Fruit fly (Drosophila melanogaster) whole organism, prepupa: Measurements from ENCODE around the gene Cpr.

Experiments used
- Blimp-1 ChIP-seq: fragments of 200-800 bp; sonication (Bioruptor generic); optimal IDR thresholded peaks from 3 replicates; lab custom pipeline; 2017; ENCODE audit warnings: missing biosample characterization, missing genetic modification characterization, mild to moderate bottlenecking, moderate library complexity, missing genetic modification reagents
- CG11294 ChIP-seq: fragments of 200-800 bp; sonication (Bioruptor generic); IDR thresholded peaks from 2 replicates; pipeline ENCODE4 v1.3.6; 2022; ENCODE audit warnings: missing biosample characterization, missing genetic modification characterization
- CG11902 ChIP-seq: fragments of 200-800 bp; sonication (Bioruptor generic); optimal IDR thresholded peaks from 3 replicates; lab custom pipeline; 2016; ENCODE audit warnings: missing biosample characterization, missing genetic modification characterization
- CG15336 ChIP-seq: fragments of 200-800 bp; sonication (Bioruptor generic); IDR thresholded peaks from 2 replicates; pipeline ENCODE4 v1.3.6; 2022; ENCODE audit warnings: missing biosample characterization, missing genetic modification characterization
- CG16779 ChIP-seq: fragments of 200-800 bp; sonication (Bioruptor generic); optimal IDR thresholded peaks from 3 replicates; lab custom pipeline; 2017; ENCODE audit warnings: missing biosample characterization, mild to moderate bottlenecking, missing genetic modification characterization
- CG3032 ChIP-seq: fragments of 200-800 bp; optimal IDR thresholded peaks from 2 replicates; lab custom pipeline; 2019; ENCODE audit warnings: missing biosample characterization, mild to moderate bottlenecking, missing genetic modification characterization, moderate library complexity
- CG31627 ChIP-seq: fragments of 200-800 bp; sonication (Bioruptor generic); optimal IDR thresholded peaks from 3 replicates; lab custom pipeline; 2016; ENCODE audit warnings: missing biosample characterization, missing genetic modification characterization
- CG3919 ChIP-seq: fragments of 200-800 bp; sonication (Bioruptor generic); optimal IDR thresholded peaks from 3 replicates; lab custom pipeline; 2016; ENCODE audit warnings: missing biosample characterization, missing genetic modification characterization
- CG4318 ChIP-seq: fragments of 200-800 bp; sonication (Bioruptor generic); optimal IDR thresholded peaks from 3 replicates; lab custom pipeline; 2017; ENCODE audit warnings: missing biosample characterization, mild to moderate bottlenecking, missing genetic modification characterization
- CG6163 ChIP-seq: fragments of 200-800 bp; sonication (Bioruptor generic); IDR thresholded peaks from 3 replicates; pipeline ENCODE4 v1.3.6; 2022; ENCODE audit warnings: missing biosample characterization, missing genetic modification characterization
- CG6276 ChIP-seq: fragments of 200-800 bp; sonication (Bioruptor generic); optimal IDR thresholded peaks from 2 replicates; lab custom pipeline; 2017; ENCODE audit warnings: missing biosample characterization, mild to moderate bottlenecking, missing genetic modification characterization
- CG6792 ChIP-seq: fragments of 200-800 bp; sonication (Bioruptor generic); optimal IDR thresholded peaks from 3 replicates; lab custom pipeline; 2016; ENCODE audit warnings: missing biosample characterization, missing genetic modification characterization
- CG6808 ChIP-seq: fragments of 200-800 bp; sonication (Bioruptor generic); optimal IDR thresholded peaks from 3 replicates; lab custom pipeline; 2017; ENCODE audit warnings: missing biosample characterization, missing genetic modification characterization, mild to moderate bottlenecking, moderate library complexity, missing genetic modification reagents
- CG7368 ChIP-seq: fragments of 200-800 bp; sonication (Bioruptor generic); optimal IDR thresholded peaks from 3 replicates; lab custom pipeline; 2016; ENCODE audit warnings: missing biosample characterization, missing genetic modification characterization
- CG8119 ChIP-seq: fragments of 200-800 bp; sonication (Bioruptor generic); IDR thresholded peaks from 3 replicates; pipeline ENCODE4 v1.3.6; 2022; ENCODE audit warnings: missing biosample characterization, missing genetic modification characterization
- CG8319 ChIP-seq: fragments of 200-800 bp; sonication (Bioruptor generic); optimal IDR thresholded peaks from 3 replicates; lab custom pipeline; 2016; ENCODE audit warnings: missing biosample characterization, missing genetic modification characterization
- CG8632 ChIP-seq: fragments of 200-800 bp; sonication (Bioruptor generic); optimal IDR thresholded peaks from 3 replicates; lab custom pipeline; 2016; ENCODE audit warnings: missing biosample characterization, missing genetic modification characterization
- Eip75B ChIP-seq: fragments of 200-800 bp; sonication (Bioruptor generic); optimal IDR thresholded peaks from 3 replicates; lab custom pipeline; 2016; ENCODE audit warnings: missing biosample characterization, missing genetic modification characterization
- Eip78C ChIP-seq: fragments of 200-800 bp; sonication (Bioruptor generic); peaks from one replicate; lab custom pipeline; 2016; ENCODE audit warnings: missing biosample characterization, missing genetic modification characterization
- Eip93F ChIP-seq: fragments of 200-800 bp; sonication (Bioruptor generic); optimal IDR thresholded peaks from 2 replicates; lab custom pipeline; 2016; ENCODE audit warnings: missing biosample characterization, mild to moderate bottlenecking, missing genetic modification characterization
- Ets96B ChIP-seq: fragments of 200-800 bp; optimal IDR thresholded peaks from 2 replicates; lab custom pipeline; 2019; ENCODE audit warnings: missing biosample characterization, mild to moderate bottlenecking, missing genetic modification characterization, moderate library complexity
- Gug ChIP-seq: fragments of 200-800 bp; sonication (Bioruptor generic); IDR thresholded peaks from 2 replicates; pipeline ENCODE4 v1.3.6; 2022; ENCODE audit warnings: missing biosample characterization, missing genetic modification characterization
- Met ChIP-seq: fragments of 200-800 bp; sonication (Bioruptor generic); optimal IDR thresholded peaks from 3 replicates; lab custom pipeline; 2016; ENCODE audit warnings: missing biosample characterization, missing genetic modification characterization
- OdsH ChIP-seq: fragments of 200-800 bp; sonication (Bioruptor generic); optimal IDR thresholded peaks from 3 replicates; lab custom pipeline; 2016; ENCODE audit warnings: missing biosample characterization, missing genetic modification characterization
- Sox102F ChIP-seq: fragments of 200-800 bp; sonication (Bioruptor generic); optimal IDR thresholded peaks from 2 replicates; lab custom pipeline; 2016; ENCODE audit warnings: missing biosample characterization, mild to moderate bottlenecking, missing genetic modification characterization
- Sox14 ChIP-seq: fragments of 200-800 bp; sonication (Bioruptor generic); optimal IDR thresholded peaks from 3 replicates; lab custom pipeline; 2016; ENCODE audit warnings: missing biosample characterization, missing genetic modification characterization
- achi ChIP-seq: fragments of 200-800 bp; sonication (Bioruptor generic); optimal IDR thresholded peaks from 3 replicates; lab custom pipeline; 2016; ENCODE audit warnings: missing biosample characterization, missing genetic modification characterization
- cyc ChIP-seq: fragments of 200-800 bp; sonication (Bioruptor generic); optimal IDR thresholded peaks from 3 replicates; lab custom pipeline; 2016; ENCODE audit warnings: missing biosample characterization, missing genetic modification characterization
- dsx ChIP-seq: fragments of 200-800 bp; optimal IDR thresholded peaks from 3 replicates; lab custom pipeline; 2019; ENCODE audit warnings: missing biosample characterization, mild to moderate bottlenecking, missing genetic modification characterization, moderate library complexity; ENCODE audit not compliant: poor library complexity, severe bottlenecking
- eg ChIP-seq: fragments of 200-800 bp; sonication (Bioruptor generic); IDR thresholded peaks from 3 replicates; pipeline ENCODE4 v1.3.6; 2022; ENCODE audit warnings: missing biosample characterization, missing genetic modification characterization
- esn ChIP-seq: fragments of 200-800 bp; sonication (Bioruptor generic); optimal IDR thresholded peaks from 2 replicates; lab custom pipeline; 2016; ENCODE audit warnings: missing biosample characterization, mild to moderate bottlenecking, missing genetic modification characterization, moderate library complexity
- fd59A ChIP-seq: fragments of 200-800 bp; sonication (Bioruptor generic); optimal IDR thresholded peaks from 2 replicates; lab custom pipeline; 2017; ENCODE audit warnings: missing biosample characterization, mild to moderate bottlenecking, missing genetic modification characterization, missing genetic modification reagents
- fkh ChIP-seq: fragments of 200-800 bp; sonication (Bioruptor generic); optimal IDR thresholded peaks from 3 replicates; lab custom pipeline; 2017; ENCODE audit warnings: missing biosample characterization, mild to moderate bottlenecking, missing genetic modification characterization, moderate library complexity
- lz ChIP-seq: fragments of 200-800 bp; sonication (Bioruptor generic); optimal IDR thresholded peaks from 3 replicates; lab custom pipeline; 2016; ENCODE audit warnings: missing biosample characterization, missing genetic modification characterization
- spab ChIP-seq: fragments of 200-800 bp; sonication (Bioruptor generic); optimal IDR thresholded peaks from 2 replicates; lab custom pipeline; 2017; ENCODE audit warnings: missing biosample characterization, mild to moderate bottlenecking, missing genetic modification characterization, missing genetic modification reagents
- svp ChIP-seq: fragments of 200-800 bp; sonication (Bioruptor generic); peaks from one replicate; lab custom pipeline; 2016; ENCODE audit warnings: missing biosample characterization, missing genetic modification characterization
- topi ChIP-seq: fragments of 200-800 bp; sonication (Bioruptor generic); optimal IDR thresholded peaks from 3 replicates; lab custom pipeline; 2016; ENCODE audit warnings: missing biosample characterization, missing genetic modification characterization
- vri ChIP-seq: fragments of 200-800 bp; sonication (Bioruptor generic); optimal IDR thresholded peaks from 3 replicates; lab custom pipeline; 2016; ENCODE audit warnings: missing biosample characterization, mild to moderate bottlenecking, missing genetic modification characterization

Gene Cpr

dm6 chr2L:6338367-6338975, at the start of gene Cpr, which contains the start of gene Pez:
Cpr (plus strand) TSS chr2L:6338836.
Pez (minus strand) TSS chr2L:6338671.
- TF ChIP-seq Eip93F (GFP tag; lab: Kevin White, UChicago): peak; percentile 7
- peak; percentile 56; the same call in 1 of the 3 replicates for TF ChIP-seq eg
- TF ChIP-seq CG6276 (GFP tag; lab: Kevin White, UChicago): no peak
- TF ChIP-seq CG7368 (GFP tag; lab: Kevin White, UChicago): no peak
- no peak for TF ChIP-seq OdsH (GFP tag; lab: Kevin White, UChicago)
- TF ChIP-seq Gug (GFP tag; lab: Robert Waterston, UW): no peak
- peak; percentile 21 for TF ChIP-seq cyc
- peak; percentile 23 for TF ChIP-seq topi (GFP tag; lab: Kevin White, UChicago)
- TF ChIP-seq CG31627 (GFP tag; lab: Kevin White, UChicago): peak; percentile 26
- TF ChIP-seq spab (GFP tag; lab: Kevin White, UChicago): no peak
- peak; percentile 33 for TF ChIP-seq vri (GFP tag; lab: Kevin White, UChicago)
- TF ChIP-seq CG4318 (GFP tag; lab: Kevin White, UChicago): no peak
- peak; percentile 47 for TF ChIP-seq CG6163 (GFP tag; lab: Robert Waterston, UW)
- no peak for TF ChIP-seq Eip75B (GFP tag; lab: Kevin White, UChicago)
- TF ChIP-seq esn (GFP tag; lab: Kevin White, UChicago): peak; percentile 25
- TF ChIP-seq CG6792 (GFP tag; lab: Kevin White, UChicago): no peak
- TF ChIP-seq Met (GFP tag; lab: Kevin White, UChicago): no peak
- TF ChIP-seq CG3919: no peak
- TF ChIP-seq CG15336: 0 out of 2 replicates have a peak, but pooled peaks have one; percentile 6
- peak; percentile 47 for TF ChIP-seq Eip78C (GFP tag; lab: Kevin White, UChicago)
- peak; percentile 24 for TF ChIP-seq lz (GFP tag; lab: Kevin White, UChicago)
- TF ChIP-seq Sox14 (GFP tag; lab: Kevin White, UChicago): peak; percentile 28

dm6 chr2L:6291605-6292004, 47.0 kb upstream of the Cpr start:
- TF ChIP-seq CG6276 (GFP tag; lab: Kevin White, UChicago) (peak; percentile 30), topi (GFP tag; lab: Kevin White, UChicago) (no peak), dsx (GFP tag; lab: Kevin White, UChicago) (no peak), fkh (GFP tag; lab: Kevin White, UChicago) (peak; percentile 86), vri (GFP tag; lab: Kevin White, UChicago) (peak; percentile 34), CG8632 (GFP tag; lab: Kevin White, UChicago) (peak; percentile 40), svp (GFP tag; lab: Kevin White, UChicago) (peak; percentile 45), Sox102F (GFP tag; lab: Kevin White, UChicago) (peak; percentile 3), Gug (GFP tag; lab: Robert Waterston, UW) (0 out of 2 replicates have a peak, but pooled peaks have one; percentile 9), CG6808 (peak; percentile 0)

- no peak for TF ChIP-seq CG7368 (GFP tag; lab: Kevin White, UChicago)
- TF ChIP-seq CG6163 (GFP tag; lab: Robert Waterston, UW): no peak
- TF ChIP-seq CG11902 (GFP tag; lab: Kevin White, UChicago): no peak
- TF ChIP-seq lz (GFP tag; lab: Kevin White, UChicago): no peak
- no peak for TF ChIP-seq fd59A (GFP tag; lab: Kevin White, UChicago)
- TF ChIP-seq Ets96B: no peak
- TF ChIP-seq CG16779 (tag; lab: Kevin White, UChicago): no peak
- no peak for TF ChIP-seq CG8319 (GFP tag; lab: Kevin White, UChicago)
- no peak for TF ChIP-seq achi
- TF ChIP-seq CG11294: no peak
- no peak for TF ChIP-seq Eip78C (GFP tag; lab: Kevin White, UChicago)
- no peak for TF ChIP-seq CG3032 (tag; lab: Kevin White, UChicago)
- no peak for TF ChIP-seq Blimp-1 (GFP tag; lab: Kevin White, UChicago)
- TF ChIP-seq CG31627 (GFP tag; lab: Kevin White, UChicago): no peak
- no peak for TF ChIP-seq Eip93F (GFP tag; lab: Kevin White, UChicago)
- no peak for TF ChIP-seq CG8119 (GFP tag; lab: Robert Waterston, UW)
- TF ChIP-seq esn (GFP tag; lab: Kevin White, UChicago): no peak
These were observed 37.0 kb upstream of the Cpr start for dm6 chr2L:6301616-6302015.
